Worm (Caenorhabditis elegans): ENCODE measurements around the gene slc-28.2.
"Not testable (repeated sequence)": the region's sequence is repeated elsewhere in the genome, so short reads cannot be mapped to it uniquely, and the experiment has no call there.

The slc-28.2 gene

ce11 chrV:3502038-3502437, 42.0 kb downstream of the slc-28.2 start, which contains the start of the genes C07G3.8 and C07G3.10:
C07G3.8 (minus strand) TSS chrV:3502138.
C07G3.10 (plus strand) TSS chrV:3502307.
- TF ChIP-seq nhr-77 (tag; optimal IDR thresholded peaks at IDR 0.05) = no peak
- TF ChIP-seq unc-62 (GFP tag; optimal IDR thresholded peaks at IDR 0.05) = no peak
- TF ChIP-seq blmp-1 (tag; optimal IDR thresholded peaks at IDR 0.05; ENCODE audit: insufficient read depth) = no peak
- no peak for TF ChIP-seq nhr-23 (tag; optimal IDR thresholded peaks at IDR 0.05)
- TF ChIP-seq lin-39 (tag; optimal IDR thresholded peaks at IDR 0.05) = no peak
- no peak for TF ChIP-seq nhr-129 (tag; optimal IDR thresholded peaks at IDR 0.05)
- TF ChIP-seq nhr-6 (tag; optimal IDR thresholded peaks at IDR 0.05) = no peak
- TF ChIP-seq R02D3.7 (tag; optimal IDR thresholded peaks at IDR 0.05) = no peak
- no peak for TF ChIP-seq nhr-25 (tag; optimal IDR thresholded peaks at IDR 0.05)
- no peak for TF ChIP-seq lsy-2 (tag; optimal IDR thresholded peaks at IDR 0.05)
- TF ChIP-seq ZK546.5 (tag; optimal IDR thresholded peaks at IDR 0.05) = no peak
- no peak for TF ChIP-seq ceh-82 (tag; optimal IDR thresholded peaks at IDR 0.05)
- no peak for TF ChIP-seq ztf-4 (tag; optimal IDR thresholded peaks at IDR 0.05)
- no peak for TF ChIP-seq lin-11 (tag; optimal IDR thresholded peaks at IDR 0.05)
- TF ChIP-seq fos-1 (tag; optimal IDR thresholded peaks at IDR 0.05) = no peak

- TF ChIP-seq sma-3 (GFP tag; optimal IDR thresholded peaks at IDR 0.05) = peak; percentile 25
- TF ChIP-seq fos-1 (tag; optimal IDR thresholded peaks at IDR 0.05) = peak; percentile 77
- TF ChIP-seq crh-2 (tag; optimal IDR thresholded peaks at IDR 0.05) = peak; percentile 64
- TF ChIP-seq gmeb-1 (tag; optimal IDR thresholded peaks at IDR 0.05) = peak; percentile 20
- TF ChIP-seq blmp-1 (tag; optimal IDR thresholded peaks at IDR 0.05; ENCODE audit: insufficient read depth) = peak; percentile 70
- no peak for TF ChIP-seq C34F6.9 (tag; optimal IDR thresholded peaks at IDR 0.05)
- peak; percentile 79 for TF ChIP-seq sma-9 (GFP tag; optimal IDR thresholded peaks at IDR 0.05)
- TF ChIP-seq sma-9 (tag; optimal IDR thresholded peaks at IDR 0.05) = no peak
- TF ChIP-seq mbf-1 (tag; optimal IDR thresholded peaks at IDR 0.05) = no peak
These were observed 45.7 kb downstream of the slc-28.2 start for ce11 chrV:3505745-3506144.

ce11 chrV:3506252-3506651, 46.2 kb downstream of the slc-28.2 start, which contains the start of gene ugt-64:
ugt-64 (minus strand) TSS chrV:3506352.
- TF ChIP-seq skn-1, mdl-1, nhr-25 (tag; optimal IDR thresholded peaks at IDR 0.05): not testable (repeated sequence)

ce11 chrV:3507691-3508090, 47.7 kb downstream of the slc-28.2 start, which contains the start of gene str-225:
str-225 (plus strand) TSS chrV:3507822.
- TF ChIP-seq dmd-4 (tag; optimal IDR thresholded peaks at IDR 0.05) (no peak), skn-1 (tag; optimal IDR thresholded peaks at IDR 0.05) (no peak), nhr-11 (tag; optimal IDR thresholded peaks at IDR 0.05) (no peak), ZK546.5 (tag; optimal IDR thresholded peaks at IDR 0.05) (no peak), egl-27 (tag; optimal IDR thresholded peaks at IDR 0.05) (no peak), nhr-23 (tag; optimal IDR thresholded peaks at IDR 0.05) (no peak), mab-5 (tag; optimal IDR thresholded peaks at IDR 0.05) (no peak)

ce11 chrV:3509878-3510277, 49.9 kb downstream of the slc-28.2 start, which contains the start of gene str-228:
str-228 (plus strand) TSS chrV:3510178.
- TF ChIP-seq peb-1 (tag; optimal IDR thresholded peaks at IDR 0.05) (no peak), nhr-129 (tag; optimal IDR thresholded peaks at IDR 0.05) (no peak), C34F6.9 (tag; optimal IDR thresholded peaks at IDR 0.05) (no peak), mbf-1 (tag; optimal IDR thresholded peaks at IDR 0.05) (no peak), mab-5 (tag; optimal IDR thresholded peaks at IDR 0.05) (no peak), nhr-21 (tag; optimal IDR thresholded peaks at IDR 0.05) (no peak), unc-55 (GFP tag; optimal IDR thresholded peaks at IDR 0.05) (no peak), skn-1 (tag; optimal IDR thresholded peaks at IDR 0.05) (no peak), ceh-82 (tag; optimal IDR thresholded peaks at IDR 0.05) (no peak), ceh-16 (tag; optimal IDR thresholded peaks at IDR 0.05) (no peak), nhr-25 (tag; optimal IDR thresholded peaks at IDR 0.05) (no peak), sem-4 (tag; optimal IDR thresholded peaks at IDR 0.05) (no peak), mdl-1 (tag; optimal IDR thresholded peaks at IDR 0.05) (no peak), sma-3 (GFP tag; optimal IDR thresholded peaks at IDR 0.05) (no peak), nhr-23 (tag; optimal IDR thresholded peaks at IDR 0.05) (no peak), lin-11 (tag; optimal IDR thresholded peaks at IDR 0.05) (no peak), ztf-4 (tag; optimal IDR thresholded peaks at IDR 0.05) (no peak)

Data from whole organism, L2 larva.